Fruit fly (Drosophila melanogaster) whole organism, embryonic: ENCODE data around the gene CG17124.

ENCODE experiments used
- Antp ChIP-seq: fragments of 200-800 bp; sonication (Bioruptor generic); optimal IDR thresholded peaks from 3 replicates; lab custom pipeline; 2016; ENCODE audit warnings: missing biosample characterization, missing genetic modification characterization
- Bgb ChIP-seq: fragments of 200-800 bp; sonication (Bioruptor generic); IDR thresholded peaks from 2 replicates; pipeline ENCODE4 v1.3.6; 2022; ENCODE audit warnings: missing biosample characterization, missing genetic modification characterization; ENCODE audit not compliant: partially characterized antibody
- Blimp-1 ChIP-seq: fragments of 200-800 bp; sonication (Bioruptor generic); optimal IDR thresholded peaks from 3 replicates; lab custom pipeline; 2018; ENCODE audit warnings: missing biosample characterization, missing genetic modification characterization, mild to moderate bottlenecking, moderate library complexity, missing genetic modification reagents
- CG10654 ChIP-seq: fragments of 200-800 bp; sonication (Bioruptor generic); optimal IDR thresholded peaks from 2 replicates; lab custom pipeline; 2016; ENCODE audit warnings: missing biosample characterization, missing genetic modification characterization
- CG11247 ChIP-seq: fragments of 200-800 bp; sonication (Bioruptor generic); IDR thresholded peaks from 2 replicates; pipeline ENCODE4 v1.3.6; 2022; ENCODE audit warnings: missing biosample characterization, missing genetic modification characterization
- CG12744 ChIP-seq: fragments of 200-800 bp; sonication (Bioruptor generic); optimal IDR thresholded peaks from 2 replicates; lab custom pipeline; 2016; ENCODE audit warnings: missing biosample characterization, missing genetic modification characterization
- CG13775 ChIP-seq: fragments of 200-800 bp; sonication (Bioruptor generic); optimal IDR thresholded peaks from 3 replicates; lab custom pipeline; 2017; ENCODE audit warnings: missing biosample characterization, mild to moderate bottlenecking, missing genetic modification characterization
- CG14441 ChIP-seq: fragments of 200-800 bp; sonication (Bioruptor generic); IDR thresholded peaks from 2 replicates; pipeline ENCODE4 v1.3.6; 2022; ENCODE audit warnings: missing biosample characterization, missing genetic modification characterization
- CG14667 ChIP-seq: fragments of 200-800 bp; sonication (Bioruptor generic); IDR thresholded peaks from 2 replicates; pipeline ENCODE4 v1.3.6; 2022; ENCODE audit warnings: missing biosample characterization, missing genetic modification characterization
- CG16863 ChIP-seq: fragments of 200-800 bp; sonication (Bioruptor generic); optimal IDR thresholded peaks from 3 replicates; lab custom pipeline; 2016; ENCODE audit warnings: missing biosample characterization, missing genetic modification characterization
- CG17829 ChIP-seq: fragments of 200-800 bp; optimal IDR thresholded peaks from 2 replicates; lab custom pipeline; 2019; ENCODE audit warnings: missing biosample characterization, mild to moderate bottlenecking, missing genetic modification characterization, moderate library complexity
- CG2116 ChIP-seq: fragments of 200-800 bp; sonication (Bioruptor generic); optimal IDR thresholded peaks from 3 replicates; lab custom pipeline; 2018; ENCODE audit warnings: missing biosample characterization, mild to moderate bottlenecking, missing genetic modification characterization
- CG2129 ChIP-seq: fragments of 200-800 bp; sonication (Bioruptor generic); IDR thresholded peaks from 2 replicates; pipeline ENCODE4 v1.3.6; 2022; ENCODE audit warnings: missing biosample characterization, missing genetic modification characterization; ENCODE audit not compliant: partially characterized antibody
- CG34376 ChIP-seq: fragments of 200-800 bp; sonication (Bioruptor generic); optimal IDR thresholded peaks from 2 replicates; lab custom pipeline; 2018; ENCODE audit warnings: missing biosample characterization, mild to moderate bottlenecking, missing genetic modification characterization
- CG42726 ChIP-seq: fragments of 200-800 bp; sonication (Bioruptor generic); IDR thresholded peaks from 2 replicates; pipeline ENCODE4 v1.3.6; 2022; ENCODE audit warnings: missing biosample characterization, missing genetic modification characterization; ENCODE audit not compliant: partially characterized antibody
- CG4617 ChIP-seq: fragments of 200-800 bp; sonication (Bioruptor generic); optimal IDR thresholded peaks from 3 replicates; lab custom pipeline; 2016; ENCODE audit warnings: missing biosample characterization, missing genetic modification characterization, borderline replicate concordance
- CG5180 ChIP-seq: fragments of 200-800 bp; sonication (Bioruptor generic); optimal IDR thresholded peaks from 3 replicates; lab custom pipeline; 2017; ENCODE audit warnings: missing biosample characterization, missing genetic modification characterization, mild to moderate bottlenecking, moderate library complexity, missing genetic modification reagents
- CG6689 ChIP-seq: fragments of 200-800 bp; sonication (Bioruptor generic); IDR thresholded peaks from 2 replicates; pipeline ENCODE4 v1.3.6; 2022; ENCODE audit warnings: missing biosample characterization, missing genetic modification characterization
- CG6765 ChIP-seq: fragments of 200-800 bp; sonication (Bioruptor generic); optimal IDR thresholded peaks from 3 replicates; lab custom pipeline; 2017; ENCODE audit warnings: missing biosample characterization, mild to moderate bottlenecking, missing genetic modification characterization
- CG7928 ChIP-seq: fragments of 200-800 bp; sonication (Bioruptor generic); optimal IDR thresholded peaks from 2 replicates; lab custom pipeline; 2017; ENCODE audit warnings: missing biosample characterization, mild to moderate bottlenecking, missing genetic modification characterization
- CG9797 ChIP-seq: fragments of 200-800 bp; sonication (Bioruptor generic); optimal IDR thresholded peaks from 3 replicates; lab custom pipeline; 2018; ENCODE audit warnings: missing biosample characterization, mild to moderate bottlenecking, missing genetic modification characterization
- Camta ChIP-seq: fragments of 200-800 bp; sonication (Bioruptor generic); optimal IDR thresholded peaks from 2 replicates; lab custom pipeline; 2016; ENCODE audit warnings: missing biosample characterization, missing genetic modification characterization
- CkIIα-i1 ChIP-seq: fragments of 200-800 bp; sonication (Bioruptor generic); IDR thresholded peaks from 2 replicates; pipeline ENCODE4 v1.3.6; 2022; ENCODE audit warnings: missing biosample characterization, missing genetic modification characterization
- Dad ChIP-seq: fragments of 200-800 bp; sonication (Bioruptor generic); optimal IDR thresholded peaks from 3 replicates; lab custom pipeline; 2016; ENCODE audit warnings: missing biosample characterization, missing genetic modification characterization
- Dip3 ChIP-seq: fragments of 200-800 bp; sonication (Bioruptor generic); optimal IDR thresholded peaks from 3 replicates; lab custom pipeline; 2016; ENCODE audit warnings: missing biosample characterization, missing genetic modification characterization
- Fer2 ChIP-seq: fragments of 200-800 bp; sonication (Bioruptor generic); optimal IDR thresholded peaks from 2 replicates; lab custom pipeline; 2018; ENCODE audit warnings: missing biosample characterization, mild to moderate bottlenecking, missing genetic modification characterization, moderate library complexity
- Hr39 ChIP-seq: fragments of >200 bp; optimal IDR thresholded peaks from 2 replicates; lab custom pipeline; 2017
- Hr51 ChIP-seq, 2 experiments: fragments of 200-800 bp; sonication (Bioruptor generic); optimal IDR thresholded peaks; 2 replicates in 1 of 2; 3 replicates in 1 of 2; lab custom pipeline; 2016 to 2018; ENCODE audit warnings: missing biosample characterization in 2 of 2, missing genetic modification characterization in 2 of 2, mild to moderate bottlenecking in 1 of 2, moderate library complexity in 1 of 2
- Hr78 ChIP-seq, 2 experiments: fragments of 200-800 bp in 1 of 2; fragments of >200 bp in 1 of 2; sonication (Bioruptor generic) in 1 of 2; optimal IDR thresholded peaks; 2 replicates each; lab custom pipeline; 2017 to 2019; ENCODE audit warnings: missing biosample characterization in 2 of 2, missing genetic modification characterization in 2 of 2, mild to moderate bottlenecking in 1 of 2, moderate library complexity in 1 of 2
- Kr ChIP-seq: fragments of 200-800 bp; sonication (Bioruptor generic); optimal IDR thresholded peaks from 2 replicates; lab custom pipeline; 2017; ENCODE audit warnings: missing biosample characterization, mild to moderate bottlenecking, missing genetic modification characterization
- Myb ChIP-seq: fragments of 200-800 bp; sonication (Bioruptor generic); optimal IDR thresholded peaks from 2 replicates; lab custom pipeline; 2016; ENCODE audit warnings: missing biosample characterization, missing genetic modification characterization
- Usf ChIP-seq: fragments of 200-800 bp; sonication (Bioruptor generic); optimal IDR thresholded peaks from 2 replicates; lab custom pipeline; 2017; ENCODE audit warnings: missing genotype, missing biosample characterization, missing genetic modification characterization
- Xbp1 ChIP-seq: fragments of 200-800 bp; sonication (Bioruptor generic); optimal IDR thresholded peaks from 3 replicates; lab custom pipeline; 2016; ENCODE audit warnings: missing biosample characterization, mild to moderate bottlenecking, missing genetic modification characterization
- az2 ChIP-seq: fragments of 200-800 bp; sonication (Bioruptor generic); optimal IDR thresholded peaks from 3 replicates; lab custom pipeline; 2016; ENCODE audit warnings: missing biosample characterization, missing genetic modification characterization
- bbx ChIP-seq: fragments of 200-800 bp; sonication (Bioruptor generic); IDR thresholded peaks from 2 replicates; pipeline ENCODE4 v1.3.6; 2022; ENCODE audit warnings: missing biosample characterization, missing genetic modification characterization; ENCODE audit not compliant: partially characterized antibody
- bsh ChIP-seq, 2 experiments: fragments of 200-800 bp; sonication (Bioruptor generic); optimal IDR thresholded peaks; 2 replicates each; lab custom pipeline; 2017 to 2018; ENCODE audit warnings: mild to moderate bottlenecking in 2 of 2, missing biosample characterization in 2 of 2, missing genetic modification characterization in 2 of 2, moderate library complexity in 1 of 2
- cas ChIP-seq: fragments of 200-800 bp; sonication (Bioruptor generic); IDR thresholded peaks from 2 replicates; pipeline ENCODE4 v1.3.6; 2022; ENCODE audit warnings: missing biosample characterization, missing genetic modification characterization
- dmrt99B ChIP-seq: fragments of 200-800 bp; sonication (Bioruptor generic); optimal IDR thresholded peaks from 2 replicates; lab custom pipeline; 2018; ENCODE audit warnings: missing biosample characterization, mild to moderate bottlenecking, missing genetic modification characterization, moderate library complexity
- ems ChIP-seq: fragments of 200-800 bp; sonication (Bioruptor generic); optimal IDR thresholded peaks from 3 replicates; lab custom pipeline; 2016; ENCODE audit warnings: missing biosample characterization, missing genetic modification characterization
- exex ChIP-seq: fragments of 200-800 bp; sonication (Bioruptor generic); optimal IDR thresholded peaks from 4 replicates; lab custom pipeline; 2018; ENCODE audit warnings: missing biosample characterization, mild to moderate bottlenecking, missing genetic modification characterization, moderate library complexity
- hbn ChIP-seq: fragments of 200-800 bp; sonication (Bioruptor generic); IDR thresholded peaks from 2 replicates; pipeline ENCODE4 v1.3.6; 2022; ENCODE audit warnings: missing biosample characterization, missing genetic modification characterization; ENCODE audit not compliant: partially characterized antibody
- klu ChIP-seq: fragments of 200-800 bp; sonication (Bioruptor generic); IDR thresholded peaks from 2 replicates; pipeline ENCODE4 v1.3.6; 2022; ENCODE audit warnings: missing biosample characterization, missing genetic modification characterization
- lab ChIP-seq: fragments of 200-800 bp; sonication (Bioruptor generic); optimal IDR thresholded peaks from 3 replicates; lab custom pipeline; 2017; ENCODE audit warnings: missing biosample characterization, missing genetic modification characterization, mild to moderate bottlenecking, moderate library complexity, missing genetic modification reagents
- nerfin-1 ChIP-seq: fragments of 200-800 bp; sonication (Bioruptor generic); optimal IDR thresholded peaks from 3 replicates; lab custom pipeline; 2019; ENCODE audit warnings: missing biosample characterization, mild to moderate bottlenecking, missing genetic modification characterization, moderate library complexity
- peb ChIP-seq: fragments of 200-800 bp; sonication (Bioruptor generic); IDR thresholded peaks from 2 replicates; pipeline ENCODE4 v1.3.6; 2022; ENCODE audit warnings: missing biosample characterization, missing genetic modification characterization
- run ChIP-seq: fragments of 200-800 bp; sonication (Bioruptor generic); optimal IDR thresholded peaks from 3 replicates; lab custom pipeline; 2018; ENCODE audit warnings: missing biosample characterization, mild to moderate bottlenecking, missing genetic modification characterization
- sim ChIP-seq: fragments of 200-800 bp; sonication (Bioruptor generic); IDR thresholded peaks from 2 replicates; pipeline ENCODE4 v1.3.6; 2022; ENCODE audit warnings: missing biosample characterization, missing genetic modification characterization
- tap ChIP-seq: fragments of 200-800 bp; optimal IDR thresholded peaks from 3 replicates; lab custom pipeline; 2019; ENCODE audit warnings: missing biosample characterization, mild to moderate bottlenecking, missing genetic modification characterization, moderate library complexity
- unpg ChIP-seq: fragments of 200-800 bp; sonication (Bioruptor generic); optimal IDR thresholded peaks from 3 replicates; lab custom pipeline; 2018; ENCODE audit warnings: missing biosample characterization, mild to moderate bottlenecking, missing genetic modification characterization, moderate library complexity
- vfl ChIP-seq: fragments of 200-800 bp; sonication (Bioruptor generic); optimal IDR thresholded peaks from 2 replicates; lab custom pipeline; 2016; ENCODE audit warnings: missing biosample characterization, missing genetic modification characterization

CG17124 gene

DNA sequence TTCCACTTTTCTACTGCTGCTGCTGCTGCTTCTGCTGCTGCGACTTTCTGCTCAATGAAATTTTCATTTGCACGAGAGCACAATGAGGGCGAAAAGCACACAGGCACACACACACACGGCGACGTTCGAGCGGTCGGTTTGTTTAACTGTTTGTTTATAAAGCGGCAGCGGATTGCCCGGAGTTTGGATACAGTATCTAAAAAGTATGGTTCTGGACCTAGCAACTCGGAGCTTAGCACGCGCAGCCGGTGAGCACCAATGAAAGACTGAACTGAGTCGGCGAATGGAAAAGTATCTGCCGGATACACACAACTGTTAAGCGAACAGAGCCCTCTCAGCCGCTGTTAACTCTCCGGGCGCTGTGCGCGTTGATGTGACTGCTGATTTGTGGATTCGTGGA is at the start of gene CG17124 (continued):
- TF ChIP-seq Usf (GFP tag; lab: Kevin White, UChicago) (no peak), Xbp1 (GFP tag; lab: Kevin White, UChicago) (no peak), Blimp-1 (peak; percentile 9), vfl (GFP tag; lab: Kevin White, UChicago) (no peak), CG2129 (GFP tag; lab: Robert Waterston, UW) (no peak), klu (GFP tag; lab: Robert Waterston, UW) (no peak), CG6689 (GFP tag; lab: Robert Waterston, UW) (peak; percentile 11; the same call in 1 of the 2 replicates), CG17829 (tag; lab: Kevin White, UChicago) (no peak), cas (GFP tag; lab: Robert Waterston, UW) (0 out of 2 replicates have a peak, but pooled peaks have one; percentile 6), peb (GFP tag; lab: Robert Waterston, UW) (no peak), Antp (GFP tag; lab: Kevin White, UChicago) (no peak), hbn (GFP tag; lab: Robert Waterston, UW) (no peak), CG12744 (no peak), CG5180 (GFP tag; lab: Kevin White, UChicago) (peak; percentile 72), CG11247 (0 out of 2 replicates have a peak, but pooled peaks have one; percentile 30), CkIIα-i1 (GFP tag; lab: Robert Waterston, UW) (no peak), Hr39 (lab: Kevin White, UChicago) (no peak), ems (no peak), sim (GFP tag; lab: Robert Waterston, UW) (no peak), run (tag; lab: Kevin White, UChicago) (peak; percentile 13), Hr51 (GFP tag; optimal IDR thresholded peaks at IDR 0.05; lab: Kevin White, UChicago) (peak in 1 of 2 experiments; percentile 18), az2 (GFP tag; lab: Kevin White, UChicago) (no peak), Kr (no peak), Hr78 (GFP tag; optimal IDR thresholded peaks at IDR 0.05; lab: Kevin White, UChicago) (peak in 1 of 2 experiments; percentile 2), CG7928 (GFP tag; lab: Kevin White, UChicago) (no peak), exex (tag; lab: Kevin White, UChicago) (no peak), CG9797 (GFP tag; lab: Kevin White, UChicago) (no peak), Camta (no peak), unpg (GFP tag; lab: Kevin White, UChicago) (peak; percentile 29), Bgb (peak; percentile 63), CG14667 (GFP tag; lab: Robert Waterston, UW) (no peak), Dad (no peak), Myb (GFP tag; lab: Kevin White, UChicago) (no peak), CG2116 (GFP tag; lab: Kevin White, UChicago) (no peak), tap (peak; percentile 28), CG13775 (GFP tag; lab: Kevin White, UChicago) (no peak), nerfin-1 (tag; lab: Kevin White, UChicago) (peak; percentile 17), bsh (GFP tag; optimal IDR thresholded peaks at IDR 0.05; lab: Kevin White, UChicago) (peak; percentile 14 to 27), Dip3 (no peak), lab (GFP tag; lab: Kevin White, UChicago) (peak; percentile 66), CG34376 (GFP tag; lab: Kevin White, UChicago) (peak; percentile 57), CG10654 (GFP tag; lab: Kevin White, UChicago) (no peak), bbx (GFP tag; lab: Robert Waterston, UW) (peak; percentile 55; the same call in 1 of the 2 replicates), CG14441 (GFP tag; lab: Robert Waterston, UW) (no peak), dmrt99B (tag; lab: Kevin White, UChicago) (peak; percentile 46), Fer2 (tag; lab: Kevin White, UChicago) (no peak), CG6765 (GFP tag; lab: Kevin White, UChicago) (peak; percentile 74), CG42726 (GFP tag; lab: Robert Waterston, UW) (peak; percentile 64; the same call in 1 of the 2 replicates), CG16863 (GFP tag; lab: Kevin White, UChicago) (no peak), CG4617 (GFP tag; lab: Kevin White, UChicago) (no peak)
